Fruit fly (Drosophila melanogaster): Measurements from ENCODE around the gene CG13856.

The CG13856 gene

DNA sequence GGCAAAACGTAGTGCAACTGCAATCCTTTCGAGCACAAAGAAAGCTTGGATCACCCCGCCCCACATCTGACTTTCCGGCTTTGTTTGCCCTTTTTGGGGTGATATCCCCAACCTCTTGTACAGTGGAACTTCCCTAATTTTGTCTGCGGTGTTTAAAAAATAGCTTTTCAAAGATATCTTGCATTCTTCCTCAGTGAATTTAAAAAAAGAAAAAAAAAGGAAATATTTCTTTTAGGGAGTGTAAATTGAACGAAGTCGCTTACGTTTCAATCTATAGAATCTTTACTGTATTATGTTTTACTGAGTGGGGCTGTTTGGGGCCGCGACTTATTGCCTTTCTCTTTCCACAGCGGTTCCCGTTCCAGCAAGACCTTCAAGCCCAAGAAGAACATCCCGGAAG, 19.2 kb downstream of the CG13856 start (continued):
- TF ChIP-seq ac (GFP tag; optimal IDR thresholded peaks at IDR 0.05), result no peak
- peak; percentile 53 for TF ChIP-seq CG12391 (tag; optimal IDR thresholded peaks at IDR 0.05)
- TF ChIP-seq Spps (tag; optimal IDR thresholded peaks at IDR 0.05), result no peak
- no peak for TF ChIP-seq btn (GFP tag; optimal IDR thresholded peaks at IDR 0.05)
- TF ChIP-seq pnt (GFP tag; optimal IDR thresholded peaks at IDR 0.05), result no peak
- peak; percentile 80 for TF ChIP-seq stc (GFP tag; IDR thresholded peaks at IDR 0.05)
- peak; percentile 42 for TF ChIP-seq pb (GFP tag; optimal IDR thresholded peaks at IDR 0.05)
- TF ChIP-seq Hand (GFP tag; optimal IDR thresholded peaks at IDR 0.05), result no peak
- peak; percentile 57 for TF ChIP-seq Dek (tag; optimal IDR thresholded peaks at IDR 0.05)
- TF ChIP-seq Tbp (GFP tag; optimal IDR thresholded peaks at IDR 0.05), result no peak
- no peak for TF ChIP-seq Dp (GFP tag; optimal IDR thresholded peaks at IDR 0.05)
- TF ChIP-seq CG10565 (GFP tag; optimal IDR thresholded peaks at IDR 0.05), result no peak
- TF ChIP-seq tx (GFP tag; optimal IDR thresholded peaks at IDR 0.05), result peak; percentile 52
- TF ChIP-seq peb (GFP tag; IDR thresholded peaks at IDR 0.05), result no peak
- TF ChIP-seq CG7357 (GFP tag; IDR thresholded peaks at IDR 0.05), result 0 out of 3 replicates have a peak, but pooled peaks have one; percentile 46
- TF ChIP-seq CG1647 (GFP tag; optimal IDR thresholded peaks at IDR 0.05), result no peak
- TF ChIP-seq Lim3 (GFP tag; IDR thresholded peaks at IDR 0.05), result no peak
- TF ChIP-seq Dref (GFP tag; IDR thresholded peaks at IDR 0.05), result no peak
- TF ChIP-seq Drgx (GFP tag; IDR thresholded peaks at IDR 0.05), result peak; percentile 78
- TF ChIP-seq CG14965 (GFP tag; optimal IDR thresholded peaks at IDR 0.05; ENCODE audit: borderline replicate concordance), result no peak
- TF ChIP-seq hth (optimal IDR thresholded peaks at IDR 0.05), result no peak
- no peak for TF ChIP-seq CG3407 (GFP tag; optimal IDR thresholded peaks at IDR 0.05)
- TF ChIP-seq Scr (GFP tag; IDR thresholded peaks at IDR 0.05; ENCODE audit: partially characterized antibody), result no peak
- TF ChIP-seq CG6175 (GFP tag; IDR thresholded peaks at IDR 0.05), result no peak
- TF ChIP-seq Fer2 (tag; optimal IDR thresholded peaks at IDR 0.05), result peak; percentile 29
- no peak for TF ChIP-seq CoRest (tag; optimal IDR thresholded peaks at IDR 0.05)
- TF ChIP-seq oc (tag; optimal IDR thresholded peaks at IDR 0.05), result no peak
- TF ChIP-seq ssp (GFP tag; IDR thresholded peaks at IDR 0.05), result peak; percentile 51
- no peak for TF ChIP-seq CG15601 (tag; optimal IDR thresholded peaks at IDR 0.05)
- no peak for TF ChIP-seq CG15011 (GFP tag; optimal IDR thresholded peaks at IDR 0.05)
- TF ChIP-seq CG11504 (tag; optimal IDR thresholded peaks at IDR 0.05), result no peak
- peak; percentile 5 for TF ChIP-seq CG15696 (tag; optimal IDR thresholded peaks at IDR 0.05)
- no peak for TF ChIP-seq CG7987 (GFP tag; optimal IDR thresholded peaks at IDR 0.05)
- TF ChIP-seq CG3838 (GFP tag; optimal IDR thresholded peaks at IDR 0.05), result no peak
- no peak for TF ChIP-seq dan (GFP tag; IDR thresholded peaks at IDR 0.05)
- peak; percentile 67 to 75 for TF ChIP-seq Pdp1 (GFP tag; optimal IDR thresholded peaks at IDR 0.05)

DNA sequence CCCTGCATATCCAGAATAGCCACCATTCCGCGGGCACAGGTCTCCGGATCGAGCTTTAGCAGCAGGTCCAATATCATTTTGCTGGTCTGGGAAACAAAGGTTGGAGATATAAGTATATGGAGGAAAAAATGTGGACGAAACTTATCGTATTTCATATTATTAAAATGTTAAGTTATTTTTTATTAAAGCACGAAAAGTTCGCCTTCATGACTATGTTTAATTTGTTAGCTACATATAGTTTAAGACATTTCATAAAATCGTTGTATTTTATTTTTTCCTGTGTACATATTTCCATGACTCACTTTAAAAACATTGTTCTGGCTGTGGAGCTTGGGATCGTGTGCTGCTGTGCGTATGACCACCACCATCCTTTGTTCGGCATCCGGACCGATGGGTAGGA, 21.5 kb downstream of the CG13856 start:
- TF ChIP-seq CG8388 (GFP tag; optimal IDR thresholded peaks at IDR 0.05) (no peak), az2 (GFP tag; optimal IDR thresholded peaks at IDR 0.05) (peak; percentile 4), eyg (GFP tag; optimal IDR thresholded peaks at IDR 0.05) (no peak), CG10543 (GFP tag; optimal IDR thresholded peaks at IDR 0.05) (no peak), sens (GFP tag) (peak; percentile 54), CG10274 (GFP tag; optimal IDR thresholded peaks at IDR 0.05) (no peak), crc (GFP tag; optimal IDR thresholded peaks at IDR 0.05) (no peak), org-1 (GFP tag; optimal IDR thresholded peaks at IDR 0.05) (no peak), Jarid2 (GFP tag; optimal IDR thresholded peaks at IDR 0.05) (no peak), CG7271 (tag; optimal IDR thresholded peaks at IDR 0.05) (no peak), CG34422 (GFP tag; IDR thresholded peaks at IDR 0.05) (no peak), gfzf (GFP tag; optimal IDR thresholded peaks at IDR 0.05) (no peak), crol (GFP tag; IDR thresholded peaks at IDR 0.05) (no peak), Neu2 (GFP tag; optimal IDR thresholded peaks at IDR 0.05; ENCODE audit: borderline replicate concordance) (no peak), inv (GFP tag; IDR thresholded peaks at IDR 0.05; ENCODE audit: partially characterized antibody) (no peak), Sox102F (GFP tag; optimal IDR thresholded peaks at IDR 0.05) (peak; percentile 34), CG2199 (GFP tag; IDR thresholded peaks at IDR 0.05) (no peak), CG8765 (GFP tag; IDR thresholded peaks at IDR 0.05) (no peak)
